Worm (Caenorhabditis elegans): ENCODE data around the gene fkb-3.

- no peak for TF ChIP-seq dao-5 (tag; optimal IDR thresholded peaks at IDR 0.05)
- no peak for TF ChIP-seq him-1 (tag; optimal IDR thresholded peaks at IDR 0.05)
- TF ChIP-seq W03F9.2 (tag; optimal IDR thresholded peaks at IDR 0.05): no peak
Measured at ce11 chrV:7246951-7247350, 21.9 kb downstream of the fkb-3 start, which contains the start of gene C05C8.7.
